Worm (Caenorhabditis elegans) whole organism, L1 larva: ENCODE results near the gene molo-1.

Experiments used
- C16A3.4 ChIP-seq: fragments of 150-350 bp; optimal IDR thresholded peaks from 2 replicates; lab custom pipeline; 2014; ENCODE audit warnings: missing biosample characterization, missing genetic modification characterization
- alr-1 ChIP-seq: fragments of 200-800 bp; sonication (Bioruptor generic); optimal IDR thresholded peaks from 2 replicates; lab custom pipeline; 2018; ENCODE audit warnings: borderline replicate concordance, mild to moderate bottlenecking, missing genetic modification characterization, missing compliant biosample characterization
- ama-1 ChIP-seq: fragments of 150-350 bp; optimal IDR thresholded peaks from 2 replicates; lab custom pipeline; 2014
- blmp-1 ChIP-seq: fragments of 150-350 bp; optimal IDR thresholded peaks from 2 replicates; lab custom pipeline; 2014; ENCODE audit warnings: missing biosample characterization, missing genetic modification characterization
- ceh-8 ChIP-seq: fragments of 200-800 bp; sonication (Bioruptor generic); optimal IDR thresholded peaks from 2 replicates; lab custom pipeline; 2018; ENCODE audit warnings: mild to moderate bottlenecking, missing genetic modification characterization, moderate library complexity, missing compliant biosample characterization
- ceh-88 ChIP-seq: fragments of 200-800 bp; sonication (Bioruptor generic); IDR thresholded peaks from 2 replicates; pipeline ENCODE4 v1.3.6; 2022; ENCODE audit warnings: missing genetic modification characterization, missing compliant biosample characterization
- dsc-1 ChIP-seq: sonication (generic microtip); optimal IDR thresholded peaks from 2 replicates; lab custom pipeline; 2016; ENCODE audit warnings: mild to moderate bottlenecking, missing genetic modification characterization, missing compliant biosample characterization
- efl-1 ChIP-seq, 4 experiments: fragments of 150-350 bp; optimal IDR thresholded peaks in 3 of 4; peaks in 1 of 4; 1 replicate in 1 of 4; 2 replicates in 3 of 4; lab custom pipeline; 2014; ENCODE audit warnings: missing biosample characterization in 2 of 4, missing genetic modification characterization in 2 of 4, missing genetic modification reagents in 2 of 4
- efl-3 ChIP-seq: fragments of 200-800 bp; sonication (Bioruptor generic); optimal IDR thresholded peaks from 2 replicates; lab custom pipeline; 2018; ENCODE audit warnings: mild to moderate bottlenecking, missing genetic modification characterization, missing compliant biosample characterization
- egl-13 ChIP-seq: sonication (generic microtip); optimal IDR thresholded peaks from 2 replicates; lab custom pipeline; 2016; ENCODE audit warnings: missing genotype, missing genetic modification reagents, missing genetic modification characterization, missing compliant biosample characterization
- elt-2 ChIP-seq: sonication (generic microtip); optimal IDR thresholded peaks from 2 replicates; lab custom pipeline; 2016; ENCODE audit warnings: missing genetic modification characterization, mild to moderate bottlenecking, inconsistent platforms, missing compliant biosample characterization, missing genetic modification reagents
- elt-3 ChIP-seq, 6 experiments: fragments of 150-350 bp in 1 of 6; sonication (generic microtip); optimal IDR thresholded peaks; 2 replicates each; lab custom pipeline; 2017 to 2018; ENCODE audit warnings: missing biosample characterization in 6 of 6, missing genetic modification characterization in 6 of 6, inconsistent platforms in 1 of 6
- fkh-4 ChIP-seq: sonication (generic microtip); optimal IDR thresholded peaks from 2 replicates; lab custom pipeline; 2016; ENCODE audit warnings: missing compliant biosample characterization, missing genetic modification characterization, borderline replicate concordance
- fkh-8 ChIP-seq: sonication (generic microtip); optimal IDR thresholded peaks from 2 replicates; lab custom pipeline; 2016; ENCODE audit warnings: mild to moderate bottlenecking, missing genetic modification characterization, missing compliant biosample characterization
- hlh-4 ChIP-seq: sonication (generic microtip); optimal IDR thresholded peaks from 2 replicates; lab custom pipeline; 2016; ENCODE audit warnings: mild to moderate bottlenecking, missing genetic modification characterization, missing compliant biosample characterization
- hpl-2 ChIP-seq: fragments of 150-350 bp; optimal IDR thresholded peaks from 2 replicates; lab custom pipeline; 2014; ENCODE audit warnings: missing biosample characterization, missing genetic modification reagents, missing genetic modification characterization
- irx-1 ChIP-seq: sonication (generic microtip); optimal IDR thresholded peaks from 2 replicates; lab custom pipeline; 2016; ENCODE audit warnings: missing genetic modification characterization, missing compliant biosample characterization
- jun-1 ChIP-seq: fragments of 150-350 bp; optimal IDR thresholded peaks from 2 replicates; lab custom pipeline; 2014; ENCODE audit warnings: missing biosample characterization, missing genetic modification reagents, missing genetic modification characterization
- lin-14 ChIP-seq: fragments of 200-800 bp; sonication (Bioruptor generic); optimal IDR thresholded peaks from 2 replicates; lab custom pipeline; 2018; ENCODE audit warnings: mild to moderate bottlenecking, missing genetic modification characterization, moderate library complexity, missing compliant biosample characterization
- lin-35 ChIP-seq, 2 experiments: fragments of 150-350 bp; optimal IDR thresholded peaks; 2 replicates each; lab custom pipeline; 2014; ENCODE audit warnings: missing biosample characterization in 2 of 2, missing genetic modification characterization in 2 of 2, missing genetic modification reagents in 2 of 2
- lsy-2 ChIP-seq, 2 experiments: fragments of 150-350 bp; optimal IDR thresholded peaks; 2 replicates each; lab custom pipeline; 2014; ENCODE audit warnings: missing biosample characterization in 2 of 2, missing genetic modification characterization in 2 of 2
- mep-1 ChIP-seq: fragments of 150-350 bp; optimal IDR thresholded peaks from 2 replicates; lab custom pipeline; 2014; ENCODE audit warnings: missing biosample characterization, missing genetic modification characterization
- nhr-11 ChIP-seq: fragments of 150-350 bp; optimal IDR thresholded peaks from 2 replicates; lab custom pipeline; 2014; ENCODE audit warnings: missing biosample characterization, missing genetic modification characterization
- nhr-19 ChIP-seq: fragments of 200-800 bp; sonication (Bioruptor generic); conservative IDR thresholded peaks from 2 replicates; pipeline ENCODE4 v1.3.6; 2022; ENCODE audit warnings: missing genetic modification characterization, missing compliant biosample characterization
- nhr-20 ChIP-seq: sonication (generic microtip); optimal IDR thresholded peaks from 2 replicates; lab custom pipeline; 2016; ENCODE audit warnings: mild to moderate bottlenecking, missing genetic modification characterization, missing compliant biosample characterization
- nhr-237 ChIP-seq: fragments of 150-350 bp; optimal IDR thresholded peaks from 2 replicates; lab custom pipeline; 2014; ENCODE audit warnings: missing biosample characterization, missing genetic modification characterization
- nhr-28 ChIP-seq: fragments of 150-350 bp; optimal IDR thresholded peaks from 2 replicates; lab custom pipeline; 2014; ENCODE audit warnings: missing biosample characterization, missing genetic modification characterization
- nhr-47 ChIP-seq: sonication (generic microtip); optimal IDR thresholded peaks from 2 replicates; lab custom pipeline; 2016; ENCODE audit warnings: mild to moderate bottlenecking, missing genetic modification characterization, moderate library complexity, missing compliant biosample characterization
- nhr-85 ChIP-seq: sonication (generic microtip); peaks from one replicate; lab custom pipeline; 2016; ENCODE audit warnings: missing genetic modification characterization, inconsistent platforms, missing compliant biosample characterization
- nhr-90 ChIP-seq: sonication (generic microtip); optimal IDR thresholded peaks from 2 replicates; lab custom pipeline; 2016; ENCODE audit warnings: mild to moderate bottlenecking, missing genetic modification characterization, missing compliant biosample characterization; ENCODE audit not compliant: poor library complexity
- pag-3 ChIP-seq: sonication (generic microtip); optimal IDR thresholded peaks from 2 replicates; lab custom pipeline; 2017; ENCODE audit warnings: missing genetic modification characterization, mild to moderate bottlenecking, missing compliant biosample characterization, antibody characterized with exemption, borderline replicate concordance; ENCODE audit not compliant: insufficient read depth
- pax-3 ChIP-seq: fragments of 200-800 bp; sonication (Bioruptor generic); optimal IDR thresholded peaks from 2 replicates; lab custom pipeline; 2018; ENCODE audit warnings: mild to moderate bottlenecking, missing genetic modification characterization, moderate library complexity, missing compliant biosample characterization
- rnt-1 ChIP-seq: sonication (generic microtip); optimal IDR thresholded peaks from 2 replicates; lab custom pipeline; 2016; ENCODE audit warnings: mild to moderate bottlenecking, missing genetic modification characterization, moderate library complexity, missing compliant biosample characterization
- skn-1 ChIP-seq: fragments of 150-350 bp; optimal IDR thresholded peaks from 2 replicates; lab custom pipeline; 2014; ENCODE audit warnings: missing biosample characterization, missing genetic modification characterization
- snu-23 ChIP-seq: sonication (generic microtip); optimal IDR thresholded peaks from 2 replicates; lab custom pipeline; 2016; ENCODE audit warnings: missing genetic modification characterization, missing compliant biosample characterization
- sox-4 ChIP-seq: sonication (generic microtip); optimal IDR thresholded peaks from 2 replicates; lab custom pipeline; 2016; ENCODE audit warnings: missing genetic modification characterization, missing compliant biosample characterization
- sptf-1 ChIP-seq: fragments of 150-350 bp; optimal IDR thresholded peaks from 2 replicates; lab custom pipeline; 2014; ENCODE audit warnings: missing biosample characterization, missing genetic modification characterization
- swsn-7 ChIP-seq: sonication (generic microtip); optimal IDR thresholded peaks from 2 replicates; lab custom pipeline; 2016; ENCODE audit warnings: missing genetic modification characterization, missing compliant biosample characterization
- tbx-2 ChIP-seq: sonication (generic microtip); optimal IDR thresholded peaks from 2 replicates; lab custom pipeline; 2016; ENCODE audit warnings: missing genetic modification characterization, missing compliant biosample characterization
- tlp-1 ChIP-seq: fragments of 150-350 bp; optimal IDR thresholded peaks from 2 replicates; lab custom pipeline; 2014; ENCODE audit warnings: missing biosample characterization, missing genetic modification characterization
- unc-30 ChIP-seq: sonication (generic microtip); optimal IDR thresholded peaks from 2 replicates; lab custom pipeline; 2017; ENCODE audit warnings: missing biosample characterization, missing genetic modification characterization
- unc-86 ChIP-seq: sonication (generic microtip); optimal IDR thresholded peaks from 2 replicates; lab custom pipeline; 2016; ENCODE audit warnings: missing genetic modification characterization, missing compliant biosample characterization
- unc-98 ChIP-seq: fragments of 200-800 bp; sonication (Bioruptor generic); IDR thresholded peaks from 2 replicates; pipeline ENCODE4 v1.3.6; 2022; ENCODE audit warnings: missing genetic modification characterization, missing compliant biosample characterization
- vab-15 ChIP-seq: sonication (generic microtip); optimal IDR thresholded peaks from 2 replicates; lab custom pipeline; 2017; ENCODE audit warnings: missing genotype, mild to moderate bottlenecking, missing genetic modification characterization, missing compliant biosample characterization
- xbp-1 ChIP-seq: sonication (generic microtip); optimal IDR thresholded peaks from 2 replicates; lab custom pipeline; 2016; ENCODE audit warnings: missing genetic modification characterization, missing compliant biosample characterization
- zag-1 ChIP-seq: fragments of 150-350 bp; optimal IDR thresholded peaks from 2 replicates; lab custom pipeline; 2014; ENCODE audit warnings: missing biosample characterization, missing genetic modification characterization
- zip-4 ChIP-seq: fragments of 200-800 bp; sonication (Bioruptor generic); optimal IDR thresholded peaks from 2 replicates; lab custom pipeline; 2018; ENCODE audit warnings: mild to moderate bottlenecking, missing genetic modification characterization, moderate library complexity, missing compliant biosample characterization
- ztf-11 ChIP-seq, 2 experiments: sonication (generic microtip); optimal IDR thresholded peaks; 2 replicates each; lab custom pipeline; 2016 to 2017; ENCODE audit warnings: missing genetic modification characterization in 2 of 2, missing biosample characterization in 1 of 2, missing compliant biosample characterization in 1 of 2

The molo-1 gene

ce11 chrIII:5563680-5564079, 10.1 kb upstream of the molo-1 start (continued):
- TF ChIP-seq pag-3 (tag; lab: Kevin White, UChicago) (peak; percentile 97), lin-14 (peak; percentile 75), blmp-1 (tag; lab: Kevin White, UChicago) (peak; percentile 20), nhr-85 (tag; lab: Kevin White, UChicago) (no peak), nhr-19 (GFP tag; lab: Robert Waterston, UW) (peak; percentile 39), nhr-11 (no peak)

DNA sequence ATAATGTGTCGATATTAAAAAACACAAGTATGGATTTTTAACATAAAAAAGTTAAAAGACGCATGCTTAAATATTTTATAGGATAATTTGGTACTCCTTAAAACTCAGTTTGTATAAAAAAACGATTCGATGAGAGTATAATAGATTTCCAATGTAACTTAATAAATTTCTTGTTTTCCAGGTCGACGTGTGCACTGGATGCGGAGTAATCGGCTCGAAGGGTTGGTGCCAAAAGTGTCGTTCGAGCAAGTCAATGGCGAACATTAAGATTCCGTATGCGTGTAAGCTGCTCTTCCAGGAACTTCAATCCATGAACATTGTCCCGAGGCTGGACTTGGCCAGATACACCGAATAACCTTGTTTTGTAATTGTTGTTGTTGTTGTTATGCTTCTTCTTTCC, 9.5 kb upstream of the molo-1 start:
- TF ChIP-seq unc-98 (no peak), nhr-90 (no peak), unc-30 (tag; lab: Kevin White, UChicago) (no peak), sox-4 (no peak), efl-3 (GFP tag; lab: Kevin White, UChicago) (no peak), dsc-1 (tag; lab: Kevin White, UChicago) (no peak), snu-23 (no peak), vab-15 (tag; lab: Kevin White, UChicago) (no peak), jun-1 (tag; lab: Kevin White, UChicago) (no peak), fkh-4 (no peak), mep-1 (no peak)

ce11 chrIII:5564799-5565198, 9.0 kb upstream of the molo-1 start, which contains the start of gene mlc-3:
TSS of gene mlc-3 (plus strand) at chrIII:5565025.
- TF ChIP-seq ama-1 (lab: Kevin White, UChicago) (peak; percentile 32), irx-1 (tag; lab: Kevin White, UChicago) (no peak), hpl-2 (GFP tag; lab: Kevin White, UChicago) (no peak), alr-1 (tag; lab: Kevin White, UChicago) (no peak), skn-1 (tag; lab: Kevin White, UChicago) (no peak), nhr-90 (no peak), elt-3 (tag; optimal IDR thresholded peaks at IDR 0.05; lab: Kevin White, UChicago) (no peak), pax-3 (tag; lab: Kevin White, UChicago) (no peak), ceh-88 (GFP tag; lab: Robert Waterston, UW) (no peak), nhr-20 (tag; lab: Kevin White, UChicago) (peak; percentile 40), fkh-8 (tag; lab: Kevin White, UChicago) (no peak), sox-4 (no peak), C16A3.4 (no peak), lin-35 (GFP tag; optimal IDR thresholded peaks at IDR 0.05; lab: Kevin White, UChicago) (no peak), zip-4 (GFP tag; lab: Kevin White, UChicago) (no peak), xbp-1 (peak; percentile 2), nhr-28 (no peak), tbx-2 (peak; percentile 3), vab-15 (tag; lab: Kevin White, UChicago) (no peak), nhr-237 (tag; lab: Kevin White, UChicago) (no peak), sptf-1 (tag; lab: Kevin White, UChicago) (no peak), nhr-47 (no peak), pag-3 (tag; lab: Kevin White, UChicago) (peak; percentile 56), efl-3 (GFP tag; lab: Kevin White, UChicago) (no peak), mep-1 (no peak), nhr-85 (tag; lab: Kevin White, UChicago) (no peak), egl-13 (tag; lab: Kevin White, UChicago) (no peak), ztf-11 (tag; optimal IDR thresholded peaks at IDR 0.05; lab: Kevin White, UChicago) (no peak), unc-86 (tag; lab: Kevin White, UChicago) (no peak), blmp-1 (tag; lab: Kevin White, UChicago) (no peak), elt-2 (tag; lab: Kevin White, UChicago) (no peak), hlh-4 (tag; lab: Kevin White, UChicago) (no peak), ceh-8 (GFP tag; lab: Kevin White, UChicago) (no peak), unc-30 (tag; lab: Kevin White, UChicago) (no peak), zag-1 (tag; lab: Kevin White, UChicago) (no peak), efl-1 (optimal IDR thresholded peaks at IDR 0.05; lab: Kevin White, UChicago) (no peak), efl-1 (GFP tag; optimal IDR thresholded peaks at IDR 0.05 in 1 of 2; lab: Kevin White, UChicago) (no peak), swsn-7 (tag; lab: Kevin White, UChicago) (no peak), tlp-1 (tag; lab: Kevin White, UChicago) (no peak), snu-23 (peak; percentile 26), dsc-1 (tag; lab: Kevin White, UChicago) (peak; percentile 11), rnt-1 (tag; lab: Kevin White, UChicago) (peak; percentile 65), lsy-2 (tag; optimal IDR thresholded peaks at IDR 0.05; lab: Kevin White, UChicago) (peak in 1 of 2 experiments; percentile 32)
